Worm (Caenorhabditis elegans) whole organism, midembryonic: ENCODE data around the gene C08E3.15.
"Not testable (repeated sequence)": the region's sequence is repeated elsewhere in the genome, so short reads cannot be mapped to it uniquely, and the experiment has no call there.

Experiments
- T22C8.4 ChIP-seq: fragments of 200-800 bp; sonication (Bioruptor generic); IDR thresholded peaks from 2 replicates; pipeline ENCODE4 v1.3.6; 2022; ENCODE audit warnings: missing genetic modification characterization, missing compliant biosample characterization
- cog-1 ChIP-seq: sonication (generic microtip); optimal IDR thresholded peaks from 2 replicates; lab custom pipeline; 2016; ENCODE audit warnings: missing genetic modification characterization, missing compliant biosample characterization
- flt-1 ChIP-seq: fragments of 200-800 bp; sonication (Bioruptor generic); IDR thresholded peaks from 2 replicates; pipeline ENCODE4 v1.3.6; 2022; ENCODE audit warnings: missing genetic modification characterization, missing compliant biosample characterization
- klf-2 ChIP-seq: fragments of 200-800 bp; sonication (Bioruptor generic); conservative IDR thresholded peaks from 2 replicates; pipeline ENCODE4 v1.3.6; 2022; ENCODE audit warnings: missing genetic modification reagents, missing genetic modification characterization, missing compliant biosample characterization
- med-1 ChIP-seq: sonication (generic microtip); optimal IDR thresholded peaks from 2 replicates; lab custom pipeline; 2017; ENCODE audit warnings: missing genetic modification characterization, mild to moderate bottlenecking, missing compliant biosample characterization, antibody characterized with exemption, missing genetic modification reagents; ENCODE audit not compliant: insufficient read depth
- ref-1 ChIP-seq: fragments of 200-800 bp; sonication (Bioruptor generic); conservative IDR thresholded peaks from 2 replicates; pipeline ENCODE4 v1.3.6; 2022; ENCODE audit warnings: missing genetic modification reagents, missing genetic modification characterization, missing compliant biosample characterization
- tab-1 ChIP-seq: fragments of 200-800 bp; sonication (Bioruptor generic); IDR thresholded peaks from 2 replicates; pipeline ENCODE4 v1.3.6; 2022; ENCODE audit warnings: missing genetic modification characterization, missing compliant biosample characterization
- ztf-23 ChIP-seq: fragments of 200-800 bp; sonication (Bioruptor generic); IDR thresholded peaks from 2 replicates; pipeline ENCODE4 v1.3.6; 2022; ENCODE audit warnings: missing genetic modification reagents, missing genetic modification characterization, missing compliant biosample characterization
- ztf-29 ChIP-seq: fragments of 200-800 bp; sonication (Bioruptor generic); IDR thresholded peaks from 2 replicates; pipeline ENCODE4 v1.3.6; 2022; ENCODE audit warnings: missing genetic modification reagents, missing genetic modification characterization, missing compliant biosample characterization

C08E3.15 gene

ce11 chrII:1633490-1633889, 5.8 kb upstream of the C08E3.15 start, which contains the start of gene C08E3.1:
Gene C08E3.1 (plus strand): TSS chrII:1633790.
- not testable (repeated sequence) for TF ChIP-seq ztf-23; T22C8.4; ztf-29 (GFP tag; lab: Robert Waterston, UW)

- not testable (repeated sequence) for TF ChIP-seq ztf-23; med-1; klf-2 (GFP tag; lab: Robert Waterston, UW)
Measured at ce11 chrII:1632216-1632615, 4.5 kb upstream of the C08E3.15 start, which contains the start of gene C08E3.13. Gene C08E3.13 (minus strand): TSS chrII:1632316.

ce11 chrII:1625666-1626065, 2.0 kb downstream of the C08E3.15 start, which contains the start of gene C08E3.14:
Gene C08E3.14 (plus strand): TSS chrII:1625966.
- TF ChIP-seq ref-1 (GFP tag; lab: Robert Waterston, UW) (no peak), klf-2 (GFP tag; lab: Robert Waterston, UW) (no peak), T22C8.4 (no peak), tab-1 (no peak), cog-1 (tag; lab: Kevin White, UChicago) (no peak), flt-1 (GFP tag; lab: Robert Waterston, UW) (no peak), ztf-23 (no peak), ztf-29 (GFP tag; lab: Robert Waterston, UW) (no peak), med-1 (no peak)

ce11 chrII:1624572-1624971, 3.1 kb downstream of the C08E3.15 start, which contains the start of gene fbxa-160:
Gene fbxa-160 (minus strand): TSS chrII:1624672.
- TF ChIP-seq cog-1 (tag; lab: Kevin White, UChicago) (no peak), med-1 (no peak), ztf-23 (no peak), ztf-29 (GFP tag; lab: Robert Waterston, UW) (no peak), T22C8.4 (no peak), flt-1 (GFP tag; lab: Robert Waterston, UW) (no peak), ref-1 (GFP tag; lab: Robert Waterston, UW) (no peak)

- TF ChIP-seq T22C8.4 (no peak), ref-1 (GFP tag; lab: Robert Waterston, UW) (no peak), ztf-29 (GFP tag; lab: Robert Waterston, UW) (no peak), ztf-23 (no peak), flt-1 (GFP tag; lab: Robert Waterston, UW) (no peak), tab-1 (no peak)
Measured at ce11 chrII:1621795-1622194, 5.9 kb downstream of the C08E3.15 start.

ce11 chrII:1621180-1621579, 6.5 kb downstream of the C08E3.15 start, which contains the start of gene fbxa-158:
Gene fbxa-158 (minus strand): TSS chrII:1621280.
- TF ChIP-seq ztf-23, result no peak
- TF ChIP-seq klf-2 (GFP tag; lab: Robert Waterston, UW), result no peak
- TF ChIP-seq ref-1 (GFP tag; lab: Robert Waterston, UW), result no peak
- TF ChIP-seq ztf-29 (GFP tag; lab: Robert Waterston, UW), result no peak
- TF ChIP-seq cog-1 (tag; lab: Kevin White, UChicago), result no peak
- no peak for TF ChIP-seq tab-1
- no peak for TF ChIP-seq flt-1 (GFP tag; lab: Robert Waterston, UW)
- TF ChIP-seq med-1, result no peak
- TF ChIP-seq T22C8.4, result no peak

- TF ChIP-seq med-1 (no peak), flt-1 (GFP tag; lab: Robert Waterston, UW) (no peak), ztf-23 (no peak), klf-2 (GFP tag; lab: Robert Waterston, UW) (no peak), tab-1 (no peak), cog-1 (tag; lab: Kevin White, UChicago) (no peak), ztf-29 (GFP tag; lab: Robert Waterston, UW) (no peak), ref-1 (GFP tag; lab: Robert Waterston, UW) (no peak)
Measured at ce11 chrII:1618948-1619347, 8.7 kb downstream of the C08E3.15 start, which contains the start of gene fbxa-166. Gene fbxa-166 (minus strand): TSS chrII:1619048.

ce11 chrII:1616382-1616781, 11.3 kb downstream of the C08E3.15 start, which contains the start of gene fbxa-165:
Gene fbxa-165 (minus strand): TSS chrII:1616482.
- TF ChIP-seq med-1, result no peak
- no peak for TF ChIP-seq ref-1 (GFP tag; lab: Robert Waterston, UW)
- TF ChIP-seq tab-1, result no peak
- TF ChIP-seq cog-1 (tag; lab: Kevin White, UChicago), result no peak
- TF ChIP-seq klf-2 (GFP tag; lab: Robert Waterston, UW), result no peak
- no peak for TF ChIP-seq ztf-29 (GFP tag; lab: Robert Waterston, UW)
- no peak for TF ChIP-seq ztf-23

- TF ChIP-seq T22C8.4 (no peak), klf-2 (GFP tag; lab: Robert Waterston, UW) (no peak), tab-1 (no peak), ref-1 (GFP tag; lab: Robert Waterston, UW) (no peak), ztf-29 (GFP tag; lab: Robert Waterston, UW) (no peak), ztf-23 (no peak), cog-1 (tag; lab: Kevin White, UChicago) (no peak), flt-1 (GFP tag; lab: Robert Waterston, UW) (no peak), med-1 (no peak)
Measured at ce11 chrII:1613972-1614371, 13.7 kb downstream of the C08E3.15 start, which contains the start of gene fbxa-164. Gene fbxa-164 (minus strand): TSS chrII:1614072.

- TF ChIP-seq klf-2 (GFP tag; lab: Robert Waterston, UW), result no peak
- TF ChIP-seq T22C8.4, result no peak
- no peak for TF ChIP-seq tab-1
- no peak for TF ChIP-seq ztf-23
Measured at ce11 chrII:1610630-1611029, 17.1 kb downstream of the C08E3.15 start, which contains the start of gene fbxa-163. Gene fbxa-163 (minus strand): TSS chrII:1610730.

- TF ChIP-seq ztf-29 (GFP tag; lab: Robert Waterston, UW) (no peak), tab-1 (no peak), flt-1 (GFP tag; lab: Robert Waterston, UW) (no peak), cog-1 (tag; lab: Kevin White, UChicago) (no peak), med-1 (no peak), ztf-23 (no peak), T22C8.4 (no peak), klf-2 (GFP tag; lab: Robert Waterston, UW) (no peak), ref-1 (GFP tag; lab: Robert Waterston, UW) (no peak)
Measured at ce11 chrII:1608915-1609314, 18.8 kb downstream of the C08E3.15 start.
